Worm (Caenorhabditis elegans): ENCODE data around the gene acn-1.

The acn-1 gene

ce11 chrX:5063750-5064652, 32.9 kb downstream of the acn-1 start, which contains the start of gene C24H10.2 (continued):
- TF ChIP-seq R02D3.7 (tag; optimal IDR thresholded peaks at IDR 0.05) (no peak), mbf-1 (tag; optimal IDR thresholded peaks at IDR 0.05) (no peak), F13H6.1 (tag; optimal IDR thresholded peaks at IDR 0.05) (peak; percentile 69), lin-11 (tag; optimal IDR thresholded peaks at IDR 0.05) (no peak), zag-1 (tag; optimal IDR thresholded peaks at IDR 0.05) (no peak), egl-27 (tag; optimal IDR thresholded peaks at IDR 0.05) (no peak), nhr-10 (tag; optimal IDR thresholded peaks at IDR 0.05) (no peak)

- TF ChIP-seq sma-3 (GFP tag; optimal IDR thresholded peaks at IDR 0.05) (no peak), Y55F3AM.14 (GFP tag; optimal IDR thresholded peaks at IDR 0.05) (no peak), unc-39 (tag; optimal IDR thresholded peaks at IDR 0.05) (no peak), sma-9 (GFP tag; optimal IDR thresholded peaks at IDR 0.05) (peak; percentile 36), sma-9 (tag; optimal IDR thresholded peaks at IDR 0.05) (no peak), mab-5 (tag; optimal IDR thresholded peaks at IDR 0.05) (no peak), elt-1 (tag; optimal IDR thresholded peaks at IDR 0.05) (peak; percentile 82), mdl-1 (tag; optimal IDR thresholded peaks at IDR 0.05) (no peak), sem-4 (tag; optimal IDR thresholded peaks at IDR 0.05) (no peak), peb-1 (tag; optimal IDR thresholded peaks at IDR 0.05) (no peak), skn-1 (tag; optimal IDR thresholded peaks at IDR 0.05) (no peak), unc-55 (GFP tag; optimal IDR thresholded peaks at IDR 0.05) (no peak), alr-1 (tag; optimal IDR thresholded peaks at IDR 0.05) (no peak), blmp-1 (tag; optimal IDR thresholded peaks at IDR 0.05; ENCODE audit: insufficient read depth) (no peak), fos-1 (tag; optimal IDR thresholded peaks at IDR 0.05) (no peak), crh-2 (tag; optimal IDR thresholded peaks at IDR 0.05) (no peak), ztf-4 (tag; optimal IDR thresholded peaks at IDR 0.05) (no peak), nhr-10 (tag; optimal IDR thresholded peaks at IDR 0.05) (no peak), unc-62 (GFP tag; optimal IDR thresholded peaks at IDR 0.05) (no peak), mbf-1 (tag; optimal IDR thresholded peaks at IDR 0.05) (no peak), gmeb-1 (tag; optimal IDR thresholded peaks at IDR 0.05) (no peak), ztf-11 (tag; optimal IDR thresholded peaks at IDR 0.05) (no peak), lin-11 (tag; optimal IDR thresholded peaks at IDR 0.05) (no peak), egl-27 (tag; optimal IDR thresholded peaks at IDR 0.05) (no peak), ztf-1 (GFP tag; conservative IDR thresholded peaks at IDR 0.05) (no peak), ceh-16 (tag; optimal IDR thresholded peaks at IDR 0.05) (peak; percentile 43)
These were observed 35.1 kb downstream of the acn-1 start for ce11 chrX:5061763-5062162.

- TF ChIP-seq nhr-25 (tag; optimal IDR thresholded peaks at IDR 0.05) (no peak), Y55F3AM.14 (GFP tag; optimal IDR thresholded peaks at IDR 0.05) (no peak), ceh-82 (tag; optimal IDR thresholded peaks at IDR 0.05) (no peak), peb-1 (tag; optimal IDR thresholded peaks at IDR 0.05) (no peak), blmp-1 (tag; optimal IDR thresholded peaks at IDR 0.05; ENCODE audit: insufficient read depth) (no peak), fos-1 (tag; optimal IDR thresholded peaks at IDR 0.05) (no peak), zag-1 (tag; optimal IDR thresholded peaks at IDR 0.05) (no peak), F13H6.1 (tag; optimal IDR thresholded peaks at IDR 0.05) (no peak), R02D3.7 (tag; optimal IDR thresholded peaks at IDR 0.05) (no peak), nhr-23 (tag; optimal IDR thresholded peaks at IDR 0.05) (no peak), lsy-2 (tag; optimal IDR thresholded peaks at IDR 0.05) (no peak), nhr-11 (tag; optimal IDR thresholded peaks at IDR 0.05) (no peak), ama-1 (optimal IDR thresholded peaks at IDR 0.05) (no peak), dmd-4 (tag; optimal IDR thresholded peaks at IDR 0.05) (no peak), ceh-16 (tag; optimal IDR thresholded peaks at IDR 0.05) (no peak), ztf-1 (GFP tag; conservative IDR thresholded peaks at IDR 0.05) (no peak), alr-1 (tag; optimal IDR thresholded peaks at IDR 0.05) (no peak), aly-2 (tag; optimal IDR thresholded peaks at IDR 0.05) (no peak)
These were observed 36.1 kb downstream of the acn-1 start, which contains the start of gene C24H10.3 for ce11 chrX:5060756-5061155. Gene C24H10.3 (plus strand): TSS chrX:5061056.

All from whole organism, L2 larva.